Worm (Caenorhabditis elegans) whole organism, early embryonic: ENCODE measurements around the gene basl-1.

ENCODE experiments used
- B0310.2 ChIP-seq: sonication (generic microtip); optimal IDR thresholded peaks from 2 replicates; lab custom pipeline; 2016; ENCODE audit warnings: mild to moderate bottlenecking, missing genetic modification characterization, missing compliant biosample characterization
- F13C5.2 ChIP-seq: sonication (generic microtip); optimal IDR thresholded peaks from 2 replicates; lab custom pipeline; 2017; ENCODE audit warnings: mild to moderate bottlenecking, missing genetic modification characterization, inconsistent platforms, missing compliant biosample characterization
- aly-1 ChIP-seq: sonication (generic microtip); optimal IDR thresholded peaks from 2 replicates; lab custom pipeline; 2016; ENCODE audit warnings: missing genetic modification characterization, missing compliant biosample characterization
- ama-1 ChIP-seq: fragments of 150-350 bp; optimal IDR thresholded peaks from 2 replicates; lab custom pipeline; 2014
- ceh-13 ChIP-seq: fragments of 200-800 bp; sonication (Bioruptor generic); optimal IDR thresholded peaks from 2 replicates; lab custom pipeline; 2018; ENCODE audit warnings: mild to moderate bottlenecking, missing genetic modification characterization, missing compliant biosample characterization
- ceh-36 ChIP-seq: sonication (generic microtip); optimal IDR thresholded peaks from 2 replicates; lab custom pipeline; 2016; ENCODE audit warnings: missing genetic modification characterization, inconsistent platforms, missing compliant biosample characterization
- ets-7 ChIP-seq: sonication (generic microtip); optimal IDR thresholded peaks from 2 replicates; lab custom pipeline; 2016; ENCODE audit warnings: missing genotype, missing genetic modification characterization, missing compliant biosample characterization
- flt-1 ChIP-seq: fragments of 200-800 bp; sonication (Bioruptor generic); IDR thresholded peaks from 2 replicates; pipeline ENCODE4 v1.3.6; 2022; ENCODE audit warnings: missing genetic modification characterization, missing compliant biosample characterization
- hmbx-1 ChIP-seq: sonication (generic microtip); optimal IDR thresholded peaks from 2 replicates; lab custom pipeline; 2016; ENCODE audit warnings: mild to moderate bottlenecking, missing genetic modification characterization, missing compliant biosample characterization
- hmg-4 ChIP-seq: fragments of 200-800 bp; sonication (Bioruptor generic); optimal IDR thresholded peaks from 2 replicates; lab custom pipeline; 2018; ENCODE audit warnings: mild to moderate bottlenecking, missing genetic modification characterization, missing compliant biosample characterization
- hnd-1 ChIP-seq: sonication (generic microtip); optimal IDR thresholded peaks from 2 replicates; lab custom pipeline; 2016; ENCODE audit warnings: missing genetic modification characterization, missing compliant biosample characterization
- pes-1 ChIP-seq: fragments of 200-800 bp; sonication (Bioruptor generic); IDR thresholded peaks from 2 replicates; pipeline ENCODE4 v1.3.6; 2022; ENCODE audit warnings: missing genetic modification reagents, missing genetic modification characterization, missing compliant biosample characterization
- scrt-1 ChIP-seq: fragments of 200-800 bp; sonication (Bioruptor generic); IDR thresholded peaks from 2 replicates; pipeline ENCODE4 v1.3.6; 2022; ENCODE audit warnings: missing genetic modification characterization, missing compliant biosample characterization
- sea-1 ChIP-seq: fragments of 200-800 bp; sonication (Bioruptor generic); conservative IDR thresholded peaks from 2 replicates; pipeline ENCODE4 v1.3.6; 2022; ENCODE audit warnings: missing genetic modification characterization, missing compliant biosample characterization
- tbx-11 ChIP-seq: fragments of 200-800 bp; sonication (Bioruptor generic); IDR thresholded peaks from 2 replicates; pipeline ENCODE4 v1.3.6; 2022; ENCODE audit warnings: missing genetic modification characterization, missing compliant biosample characterization
- tbx-37 ChIP-seq: fragments of 200-800 bp; sonication (Bioruptor generic); conservative IDR thresholded peaks from 2 replicates; pipeline ENCODE4 v1.3.6; 2022; ENCODE audit warnings: missing genetic modification reagents, missing genetic modification characterization, missing compliant biosample characterization
- tra-4 ChIP-seq: sonication (generic microtip); optimal IDR thresholded peaks from 2 replicates; lab custom pipeline; 2017; ENCODE audit warnings: missing genetic modification characterization, missing compliant biosample characterization

The basl-1 gene

ce11 chrIII:5591668-5592149 is 23.0 kb upstream of the basl-1 start, which contains the start of the genes ddx-15 and ucr-1:
ddx-15 (minus strand) TSS chrIII:5591718.
ucr-1 (plus strand) TSS chrIII:5592135.
- TF ChIP-seq ceh-13 (no peak), flt-1 (GFP tag; lab: Robert Waterston, UW) (no peak), pes-1 (no peak), scrt-1 (GFP tag; lab: Robert Waterston, UW) (no peak), ama-1 (no peak), B0310.2 (no peak), hnd-1 (tag; lab: Kevin White, UChicago) (no peak), ets-7 (tag; lab: Kevin White, UChicago) (no peak), F13C5.2 (no peak), ceh-36 (tag; lab: Kevin White, UChicago) (no peak), sea-1 (GFP tag; lab: Robert Waterston, UW) (no peak), hmbx-1 (no peak), tra-4 (tag; lab: Kevin White, UChicago) (no peak), hmg-4 (GFP tag; lab: Kevin White, UChicago) (no peak)

ce11 chrIII:5594350-5594749 is 20.4 kb upstream of the basl-1 start:
- TF ChIP-seq tbx-37 (GFP tag; lab: Robert Waterston, UW), result no peak
- TF ChIP-seq scrt-1 (GFP tag; lab: Robert Waterston, UW), result no peak

ce11 chrIII:5595445-5595844 is 19.3 kb upstream of the basl-1 start, which contains the start of gene ced-6:
ced-6 (plus strand) TSS chrIII:5595771.
- TF ChIP-seq tbx-37 (GFP tag; lab: Robert Waterston, UW) (no peak), ceh-13 (no peak), B0310.2 (no peak), sea-1 (GFP tag; lab: Robert Waterston, UW) (no peak)

ce11 chrIII:5599958-5600357 is 14.8 kb upstream of the basl-1 start, which contains the start of gene wdr-37:
wdr-37 (minus strand) TSS chrIII:5600058.
- TF ChIP-seq scrt-1 (GFP tag; lab: Robert Waterston, UW), result no peak
- TF ChIP-seq ceh-36 (tag; lab: Kevin White, UChicago), result no peak
- TF ChIP-seq tbx-37 (GFP tag; lab: Robert Waterston, UW), result no peak
- no peak for TF ChIP-seq tra-4 (tag; lab: Kevin White, UChicago)
- TF ChIP-seq ama-1, result no peak

- TF ChIP-seq pes-1, result peak; percentile 97
- peak; percentile 91 for TF ChIP-seq ceh-13
- TF ChIP-seq hnd-1 (tag; lab: Kevin White, UChicago), result peak; percentile 86
- TF ChIP-seq hmg-4 (GFP tag; lab: Kevin White, UChicago), result peak; percentile 99
- TF ChIP-seq tbx-11 (GFP tag; lab: Robert Waterston, UW), result peak; percentile 96
- TF ChIP-seq tbx-37 (GFP tag; lab: Robert Waterston, UW), result peak; percentile 96
- peak; percentile 96 for TF ChIP-seq B0310.2
- peak; percentile 97 for TF ChIP-seq ceh-36 (tag; lab: Kevin White, UChicago)
- peak; percentile 97 for TF ChIP-seq F13C5.2
- peak; percentile 97 for TF ChIP-seq sea-1 (GFP tag; lab: Robert Waterston, UW)
- peak; percentile 98 for TF ChIP-seq flt-1 (GFP tag; lab: Robert Waterston, UW)
- TF ChIP-seq ama-1, result no peak
- TF ChIP-seq hmbx-1, result peak; percentile 91
- TF ChIP-seq aly-1 (tag; lab: Kevin White, UChicago), result peak; percentile 99
- peak; percentile 98 for TF ChIP-seq scrt-1 (GFP tag; lab: Robert Waterston, UW)
- peak; percentile 94 for TF ChIP-seq tra-4 (tag; lab: Kevin White, UChicago)
- peak; percentile 90 for TF ChIP-seq ets-7 (tag; lab: Kevin White, UChicago)
These were observed 12.7 kb upstream of the basl-1 start for ce11 chrIII:5601999-5602398.

- TF ChIP-seq pes-1 (no peak), ama-1 (no peak), ets-7 (tag; lab: Kevin White, UChicago) (peak; percentile 1), flt-1 (GFP tag; lab: Robert Waterston, UW) (no peak), F13C5.2 (peak; percentile 6), hnd-1 (tag; lab: Kevin White, UChicago) (no peak), tbx-37 (GFP tag; lab: Robert Waterston, UW) (0 out of 2 replicates have a peak, but pooled peaks have one; percentile 33), hmg-4 (GFP tag; lab: Kevin White, UChicago) (peak; percentile 68)
These were observed 11.2 kb upstream of the basl-1 start, which contains the start of gene madf-11 for ce11 chrIII:5603439-5603986. madf-11 (minus strand) TSS chrIII:5603489.

- TF ChIP-seq pes-1, result no peak
- no peak for TF ChIP-seq ceh-36 (tag; lab: Kevin White, UChicago)
- no peak for TF ChIP-seq hnd-1 (tag; lab: Kevin White, UChicago)
These were observed 10.7 kb upstream of the basl-1 start, which contains the start of gene xnd-1 for ce11 chrIII:5604080-5604479. xnd-1 (plus strand) TSS chrIII:5604460.

ce11 chrIII:5610276-5610675 is 4.5 kb upstream of the basl-1 start, which contains the start of gene C05D2.8:
C05D2.8 (minus strand) TSS chrIII:5610346.
- TF ChIP-seq sea-1 (GFP tag; lab: Robert Waterston, UW) (no peak), pes-1 (no peak), B0310.2 (no peak), hmbx-1 (no peak), hnd-1 (tag; lab: Kevin White, UChicago) (no peak), scrt-1 (GFP tag; lab: Robert Waterston, UW) (no peak), tbx-11 (GFP tag; lab: Robert Waterston, UW) (no peak), ceh-36 (tag; lab: Kevin White, UChicago) (no peak), ceh-13 (no peak), tbx-37 (GFP tag; lab: Robert Waterston, UW) (no peak), tra-4 (tag; lab: Kevin White, UChicago) (no peak), aly-1 (tag; lab: Kevin White, UChicago) (no peak), hmg-4 (GFP tag; lab: Kevin White, UChicago) (no peak), F13C5.2 (no peak), ets-7 (tag; lab: Kevin White, UChicago) (no peak), flt-1 (GFP tag; lab: Robert Waterston, UW) (no peak), ama-1 (no peak)
